Fruit fly (Drosophila melanogaster): ENCODE data around the gene Mst36Fa.
A peak's percentile ranks its signal among the peaks of the same experiment; 100 is the strongest.

Mst36Fa gene

DNA sequence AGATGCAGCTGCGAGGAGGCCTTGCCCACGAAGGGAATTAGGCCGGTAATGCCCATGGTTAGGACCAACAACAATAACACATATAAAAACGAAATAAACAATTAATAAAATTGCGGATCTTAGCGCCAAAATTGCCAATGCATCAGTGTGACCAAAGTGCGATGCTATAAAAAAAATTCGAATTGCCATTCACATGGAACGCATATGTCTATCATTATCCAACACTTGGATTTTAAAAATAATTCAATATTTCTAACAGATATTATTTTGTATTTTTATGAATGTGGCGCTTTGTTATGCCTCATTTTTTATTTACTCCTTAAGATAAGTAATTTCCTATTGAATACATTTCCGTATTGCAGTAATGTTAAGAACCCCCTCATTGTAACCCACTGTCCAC lies 5.1 kb upstream of the Mst36Fa start, which contains the start of gene tos (continued):
- no peak for TF ChIP-seq CG15479 (GFP tag; optimal IDR thresholded peaks at IDR 0.05)
- peak; percentile 49 for TF ChIP-seq YL-1 (GFP tag; optimal IDR thresholded peaks at IDR 0.05)
- peak; percentile 53 for TF ChIP-seq CG4617 (GFP tag; optimal IDR thresholded peaks at IDR 0.05; ENCODE audit: borderline replicate concordance)
- TF ChIP-seq CG14050 (GFP tag; IDR thresholded peaks at IDR 0.05) = no peak
- no peak for TF ChIP-seq CG3065 (GFP tag; optimal IDR thresholded peaks at IDR 0.05)
- no peak for TF ChIP-seq ewg (GFP tag; optimal IDR thresholded peaks at IDR 0.05)
- no peak for TF ChIP-seq onecut (GFP tag; IDR thresholded peaks at IDR 0.05)
- no peak for TF ChIP-seq zen (tag; optimal IDR thresholded peaks at IDR 0.05)
- no peak for TF ChIP-seq CG2678 (tag; optimal IDR thresholded peaks at IDR 0.05)
- peak; percentile 23 for TF ChIP-seq BEAF-32 (GFP tag; optimal IDR thresholded peaks at IDR 0.05)
- TF ChIP-seq CG18619 (GFP tag; optimal IDR thresholded peaks at IDR 0.05) = no peak
- TF ChIP-seq CG8290 (GFP tag; optimal IDR thresholded peaks at IDR 0.05) = no peak
- no peak for TF ChIP-seq CG8290 (tag; optimal IDR thresholded peaks at IDR 0.05)
- no peak for TF ChIP-seq Fer2 (tag; optimal IDR thresholded peaks at IDR 0.05)
- no peak for TF ChIP-seq D (optimal IDR thresholded peaks at IDR 0.05)
- no peak for TF ChIP-seq D (GFP tag; optimal IDR thresholded peaks at IDR 0.05)
- no peak for TF ChIP-seq CG10543 (GFP tag; optimal IDR thresholded peaks at IDR 0.05)
- TF ChIP-seq MBD-R2 (GFP tag; IDR thresholded peaks at IDR 0.05) = peak; percentile 82
- no peak for TF ChIP-seq Atf-2 (GFP tag; optimal IDR thresholded peaks at IDR 0.05)
- TF ChIP-seq cwo (GFP tag; optimal IDR thresholded peaks at IDR 0.05) = no peak
- no peak for TF ChIP-seq CG31224 (GFP tag; IDR thresholded peaks at IDR 0.05)
- no peak for TF ChIP-seq Dref (GFP tag; IDR thresholded peaks at IDR 0.05)
- TF ChIP-seq pho (GFP tag; optimal IDR thresholded peaks at IDR 0.05) = no peak
- TF ChIP-seq CG1603 (tag; optimal IDR thresholded peaks at IDR 0.05) = peak; percentile 53
- TF ChIP-seq CG10654 (GFP tag; optimal IDR thresholded peaks at IDR 0.05) = no peak
- TF ChIP-seq aop (GFP tag; IDR thresholded peaks at IDR 0.05) = no peak

dm6 chr2L:18677910-18678639 lies 1.3 kb upstream of the Mst36Fa start:
- TF ChIP-seq CG7839 (tag; optimal IDR thresholded peaks at IDR 0.05) (no peak), CG10462 (GFP tag; optimal IDR thresholded peaks at IDR 0.05) (no peak), E2f1 (GFP tag; IDR thresholded peaks at IDR 0.05) (no peak), gce (GFP tag; IDR thresholded peaks at IDR 0.05) (no peak), D19B (GFP tag; optimal IDR thresholded peaks at IDR 0.05) (no peak), CG2120 (GFP tag; optimal IDR thresholded peaks at IDR 0.05) (peak; percentile 53), CG6272 (GFP tag; IDR thresholded peaks at IDR 0.05) (no peak), CG9215 (GFP tag; IDR thresholded peaks at IDR 0.05) (peak; percentile 7; the same call in 1 of the 2 replicates), row (GFP tag; IDR thresholded peaks at IDR 0.05) (peak; percentile 50; the same call in 2 of the 3 replicates), lmd (GFP tag; IDR thresholded peaks at IDR 0.05) (peak; percentile 7; the same call in 1 of the 2 replicates), grn (GFP tag; optimal IDR thresholded peaks at IDR 0.05) (no peak), Aef1 (GFP tag; IDR thresholded peaks at IDR 0.05) (no peak), h (optimal IDR thresholded peaks at IDR 0.05) (no peak), fd102C (GFP tag; optimal IDR thresholded peaks at IDR 0.05) (no peak), Kr (GFP tag; optimal IDR thresholded peaks at IDR 0.05) (no peak), ac (GFP tag; optimal IDR thresholded peaks at IDR 0.05) (no peak), Xbp1 (GFP tag; optimal IDR thresholded peaks at IDR 0.05) (peak; percentile 17), CG9727 (GFP tag; optimal IDR thresholded peaks at IDR 0.05) (peak; percentile 22), rib (GFP tag; IDR thresholded peaks at IDR 0.05) (no peak), CG3726 (GFP tag; IDR thresholded peaks at IDR 0.05) (0 out of 3 replicates have a peak, but pooled peaks have one; percentile 8), CG30020 (tag; optimal IDR thresholded peaks at IDR 0.05) (no peak), grau (tag; optimal IDR thresholded peaks at IDR 0.05) (peak; percentile 86), CG17802 (tag; optimal IDR thresholded peaks at IDR 0.05) (no peak), NC2α (GFP tag; optimal IDR thresholded peaks at IDR 0.05) (no peak), CG11695 (GFP tag; IDR thresholded peaks at IDR 0.05) (0 out of 3 replicates have a peak, but pooled peaks have one; percentile 18), NC2β (GFP tag; optimal IDR thresholded peaks at IDR 0.05) (no peak)

Measured in whole organism, embryonic.